Worm (Caenorhabditis elegans) whole organism, L1 larva: Measurements from ENCODE around the gene egl-27.

Source experiments
- C04F5.9 ChIP-seq: sonication (generic microtip); optimal IDR thresholded peaks from 2 replicates; lab custom pipeline; 2016; ENCODE audit warnings: missing genetic modification characterization, missing compliant biosample characterization
- C16A3.4 ChIP-seq: fragments of 150-350 bp; optimal IDR thresholded peaks from 2 replicates; lab custom pipeline; 2014; ENCODE audit warnings: missing biosample characterization, missing genetic modification characterization
- F16B12.6 ChIP-seq: fragments of 150-350 bp; optimal IDR thresholded peaks from 2 replicates; lab custom pipeline; 2014; ENCODE audit warnings: missing biosample characterization, missing genetic modification characterization
- Y116A8C.19 ChIP-seq: sonication (generic microtip); optimal IDR thresholded peaks from 2 replicates; lab custom pipeline; 2016; ENCODE audit warnings: missing compliant biosample characterization, missing genetic modification characterization, borderline replicate concordance
- aha-1 ChIP-seq: fragments of 150-350 bp; optimal IDR thresholded peaks from 2 replicates; lab custom pipeline; 2014; ENCODE audit warnings: missing biosample characterization, missing genetic modification characterization
- alr-1 ChIP-seq: fragments of 200-800 bp; sonication (Bioruptor generic); optimal IDR thresholded peaks from 2 replicates; lab custom pipeline; 2018; ENCODE audit warnings: borderline replicate concordance, mild to moderate bottlenecking, missing genetic modification characterization, missing compliant biosample characterization
- blmp-1 ChIP-seq: fragments of 150-350 bp; optimal IDR thresholded peaks from 2 replicates; lab custom pipeline; 2014; ENCODE audit warnings: missing biosample characterization, missing genetic modification characterization
- ceh-63 ChIP-seq: fragments of 200-800 bp; sonication (Bioruptor generic); optimal IDR thresholded peaks from 2 replicates; lab custom pipeline; 2018; ENCODE audit warnings: mild to moderate bottlenecking, missing genetic modification characterization, missing compliant biosample characterization
- ceh-8 ChIP-seq: fragments of 200-800 bp; sonication (Bioruptor generic); optimal IDR thresholded peaks from 2 replicates; lab custom pipeline; 2018; ENCODE audit warnings: mild to moderate bottlenecking, missing genetic modification characterization, moderate library complexity, missing compliant biosample characterization
- ceh-82 ChIP-seq, 3 experiments: fragments of 150-350 bp in 1 of 3; sonication (generic microtip) in 2 of 3; optimal IDR thresholded peaks; 2 replicates each; lab custom pipeline; 2014 to 2017; ENCODE audit warnings: missing biosample characterization in 3 of 3, missing genetic modification characterization in 3 of 3
- ceh-88 ChIP-seq: fragments of 200-800 bp; sonication (Bioruptor generic); IDR thresholded peaks from 2 replicates; pipeline ENCODE4 v1.3.6; 2022; ENCODE audit warnings: missing genetic modification characterization, missing compliant biosample characterization
- ces-1 ChIP-seq: fragments of 150-350 bp; optimal IDR thresholded peaks from 2 replicates; lab custom pipeline; 2014; ENCODE audit warnings: missing biosample characterization, missing genetic modification reagents, missing genetic modification characterization
- dpl-1 ChIP-seq, 3 experiments: fragments of 150-350 bp in 2 of 3; sonication (generic microtip) in 1 of 3; optimal IDR thresholded peaks; 2 replicates each; lab custom pipeline; 2014 to 2017; ENCODE audit warnings: missing biosample characterization in 3 of 3, missing genetic modification characterization in 3 of 3, missing genetic modification reagents in 3 of 3
- dsc-1 ChIP-seq: sonication (generic microtip); optimal IDR thresholded peaks from 2 replicates; lab custom pipeline; 2016; ENCODE audit warnings: mild to moderate bottlenecking, missing genetic modification characterization, missing compliant biosample characterization
- efl-1 ChIP-seq, 4 experiments: fragments of 150-350 bp; optimal IDR thresholded peaks in 3 of 4; peaks in 1 of 4; 1 replicate in 1 of 4; 2 replicates in 3 of 4; lab custom pipeline; 2014; ENCODE audit warnings: missing biosample characterization in 2 of 4, missing genetic modification characterization in 2 of 4, missing genetic modification reagents in 2 of 4
- efl-3 ChIP-seq: fragments of 200-800 bp; sonication (Bioruptor generic); optimal IDR thresholded peaks from 2 replicates; lab custom pipeline; 2018; ENCODE audit warnings: mild to moderate bottlenecking, missing genetic modification characterization, missing compliant biosample characterization
- egl-13 ChIP-seq: sonication (generic microtip); optimal IDR thresholded peaks from 2 replicates; lab custom pipeline; 2016; ENCODE audit warnings: missing genotype, missing genetic modification reagents, missing genetic modification characterization, missing compliant biosample characterization
- egl-27 ChIP-seq, 2 experiments: fragments of 150-350 bp in 1 of 2; sonication (generic microtip); optimal IDR thresholded peaks; 3 replicates each; lab custom pipeline; 2017 to 2018; ENCODE audit warnings: missing biosample characterization in 2 of 2, missing genetic modification characterization in 2 of 2, missing genetic modification reagents in 2 of 2
- elt-3 ChIP-seq, 6 experiments: fragments of 150-350 bp in 1 of 6; sonication (generic microtip); optimal IDR thresholded peaks; 2 replicates each; lab custom pipeline; 2017 to 2018; ENCODE audit warnings: missing biosample characterization in 6 of 6, missing genetic modification characterization in 6 of 6, inconsistent platforms in 1 of 6
- ets-5 ChIP-seq: fragments of 200-800 bp; sonication (Bioruptor generic); IDR thresholded peaks from 2 replicates; pipeline ENCODE4 v1.3.6; 2022; ENCODE audit warnings: missing genetic modification characterization, missing compliant biosample characterization
- grh-1 ChIP-seq: fragments of 200-800 bp; sonication (Bioruptor generic); IDR thresholded peaks from 2 replicates; pipeline ENCODE4 v1.3.6; 2022; ENCODE audit warnings: missing genetic modification reagents, missing genetic modification characterization, missing compliant biosample characterization
- hlh-4 ChIP-seq: sonication (generic microtip); optimal IDR thresholded peaks from 2 replicates; lab custom pipeline; 2016; ENCODE audit warnings: mild to moderate bottlenecking, missing genetic modification characterization, missing compliant biosample characterization
- irx-1 ChIP-seq: sonication (generic microtip); optimal IDR thresholded peaks from 2 replicates; lab custom pipeline; 2016; ENCODE audit warnings: missing genetic modification characterization, missing compliant biosample characterization
- isw-1 ChIP-seq: fragments of 200-800 bp; sonication (Bioruptor generic); IDR thresholded peaks from 2 replicates; pipeline ENCODE4 v1.3.6; 2022; ENCODE audit warnings: missing genetic modification characterization, missing compliant biosample characterization
- lin-14 ChIP-seq: fragments of 200-800 bp; sonication (Bioruptor generic); optimal IDR thresholded peaks from 2 replicates; lab custom pipeline; 2018; ENCODE audit warnings: mild to moderate bottlenecking, missing genetic modification characterization, moderate library complexity, missing compliant biosample characterization
- lin-35 ChIP-seq, 2 experiments: fragments of 150-350 bp; optimal IDR thresholded peaks; 2 replicates each; lab custom pipeline; 2014; ENCODE audit warnings: missing biosample characterization in 2 of 2, missing genetic modification characterization in 2 of 2, missing genetic modification reagents in 2 of 2
- lsy-2 ChIP-seq, 2 experiments: fragments of 150-350 bp; optimal IDR thresholded peaks; 2 replicates each; lab custom pipeline; 2014; ENCODE audit warnings: missing biosample characterization in 2 of 2, missing genetic modification characterization in 2 of 2
- mep-1 ChIP-seq: fragments of 150-350 bp; optimal IDR thresholded peaks from 2 replicates; lab custom pipeline; 2014; ENCODE audit warnings: missing biosample characterization, missing genetic modification characterization
- nhr-11 ChIP-seq: fragments of 150-350 bp; optimal IDR thresholded peaks from 2 replicates; lab custom pipeline; 2014; ENCODE audit warnings: missing biosample characterization, missing genetic modification characterization
- nhr-19 ChIP-seq: fragments of 200-800 bp; sonication (Bioruptor generic); conservative IDR thresholded peaks from 2 replicates; pipeline ENCODE4 v1.3.6; 2022; ENCODE audit warnings: missing genetic modification characterization, missing compliant biosample characterization
- nhr-20 ChIP-seq: sonication (generic microtip); optimal IDR thresholded peaks from 2 replicates; lab custom pipeline; 2016; ENCODE audit warnings: mild to moderate bottlenecking, missing genetic modification characterization, missing compliant biosample characterization
- nhr-237 ChIP-seq: fragments of 150-350 bp; optimal IDR thresholded peaks from 2 replicates; lab custom pipeline; 2014; ENCODE audit warnings: missing biosample characterization, missing genetic modification characterization
- nhr-28 ChIP-seq: fragments of 150-350 bp; optimal IDR thresholded peaks from 2 replicates; lab custom pipeline; 2014; ENCODE audit warnings: missing biosample characterization, missing genetic modification characterization
- nhr-47 ChIP-seq: sonication (generic microtip); optimal IDR thresholded peaks from 2 replicates; lab custom pipeline; 2016; ENCODE audit warnings: mild to moderate bottlenecking, missing genetic modification characterization, moderate library complexity, missing compliant biosample characterization
- nhr-76 ChIP-seq: sonication (generic microtip); optimal IDR thresholded peaks from 2 replicates; lab custom pipeline; 2017; ENCODE audit warnings: missing biosample characterization, missing genetic modification characterization
- nhr-85 ChIP-seq: sonication (generic microtip); peaks from one replicate; lab custom pipeline; 2016; ENCODE audit warnings: missing genetic modification characterization, inconsistent platforms, missing compliant biosample characterization
- nhr-90 ChIP-seq: sonication (generic microtip); optimal IDR thresholded peaks from 2 replicates; lab custom pipeline; 2016; ENCODE audit warnings: mild to moderate bottlenecking, missing genetic modification characterization, missing compliant biosample characterization; ENCODE audit not compliant: poor library complexity
- pqm-1 ChIP-seq: sonication (generic microtip); optimal IDR thresholded peaks from 3 replicates; lab custom pipeline; 2017; ENCODE audit warnings: missing biosample characterization, missing genetic modification characterization
- rnt-1 ChIP-seq: sonication (generic microtip); optimal IDR thresholded peaks from 2 replicates; lab custom pipeline; 2016; ENCODE audit warnings: mild to moderate bottlenecking, missing genetic modification characterization, moderate library complexity, missing compliant biosample characterization
- snpc-4 ChIP-seq: fragments of 150-350 bp; optimal IDR thresholded peaks from 2 replicates; lab custom pipeline; 2014; ENCODE audit warnings: missing biosample characterization, missing genetic modification characterization
- sptf-1 ChIP-seq: fragments of 150-350 bp; optimal IDR thresholded peaks from 2 replicates; lab custom pipeline; 2014; ENCODE audit warnings: missing biosample characterization, missing genetic modification characterization
- tlp-1 ChIP-seq: fragments of 150-350 bp; optimal IDR thresholded peaks from 2 replicates; lab custom pipeline; 2014; ENCODE audit warnings: missing biosample characterization, missing genetic modification characterization
- unc-130 ChIP-seq: fragments of 150-350 bp; optimal IDR thresholded peaks from 2 replicates; lab custom pipeline; 2017; ENCODE audit warnings: missing biosample characterization, missing genetic modification characterization, inconsistent platforms
- unc-98 ChIP-seq: fragments of 200-800 bp; sonication (Bioruptor generic); IDR thresholded peaks from 2 replicates; pipeline ENCODE4 v1.3.6; 2022; ENCODE audit warnings: missing genetic modification characterization, missing compliant biosample characterization
- xbp-1 ChIP-seq: sonication (generic microtip); optimal IDR thresholded peaks from 2 replicates; lab custom pipeline; 2016; ENCODE audit warnings: missing genetic modification characterization, missing compliant biosample characterization
- zag-1 ChIP-seq: fragments of 150-350 bp; optimal IDR thresholded peaks from 2 replicates; lab custom pipeline; 2014; ENCODE audit warnings: missing biosample characterization, missing genetic modification characterization
- zip-4 ChIP-seq: fragments of 200-800 bp; sonication (Bioruptor generic); optimal IDR thresholded peaks from 2 replicates; lab custom pipeline; 2018; ENCODE audit warnings: mild to moderate bottlenecking, missing genetic modification characterization, moderate library complexity, missing compliant biosample characterization
- ztf-11 ChIP-seq, 2 experiments: sonication (generic microtip); optimal IDR thresholded peaks; 2 replicates each; lab custom pipeline; 2016 to 2017; ENCODE audit warnings: missing genetic modification characterization in 2 of 2, missing biosample characterization in 1 of 2, missing compliant biosample characterization in 1 of 2
- ztf-4 ChIP-seq: fragments of 150-350 bp; optimal IDR thresholded peaks from 2 replicates; lab custom pipeline; 2014; ENCODE audit warnings: missing biosample characterization, missing genetic modification characterization

Gene egl-27

DNA sequence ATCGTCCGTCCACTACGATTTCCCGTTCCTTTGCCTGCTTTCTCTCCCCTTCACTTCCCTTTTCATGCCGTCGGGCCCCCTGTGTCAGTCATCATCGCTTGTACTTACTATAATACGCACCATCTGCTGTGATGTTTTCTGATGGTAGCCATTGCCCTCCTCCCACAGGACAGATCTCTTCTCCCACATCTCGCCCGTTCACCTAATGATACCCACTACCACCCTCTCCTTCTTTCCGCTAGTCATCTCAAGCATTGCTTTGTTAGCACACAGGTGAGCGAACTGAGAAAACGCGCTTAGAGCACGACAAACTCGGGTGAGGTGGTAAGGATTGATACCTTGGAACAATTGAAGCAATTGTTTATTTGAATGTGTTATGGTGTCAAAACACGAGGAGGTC lies 3.9 kb upstream of the egl-27 start:
- TF ChIP-seq Y116A8C.19 (tag; lab: Kevin White, UChicago): no peak
- TF ChIP-seq nhr-85 (tag; lab: Kevin White, UChicago): peak; percentile 74
- no peak for TF ChIP-seq dpl-1 (GFP tag; optimal IDR thresholded peaks at IDR 0.05; lab: Kevin White, UChicago)
- TF ChIP-seq unc-98 (GFP tag; lab: Robert Waterston, UW): no peak
- TF ChIP-seq nhr-19 (GFP tag; lab: Robert Waterston, UW): no peak
- TF ChIP-seq blmp-1: peak; percentile 72
- no peak for TF ChIP-seq nhr-237 (tag; lab: Kevin White, UChicago)
- no peak for TF ChIP-seq rnt-1 (tag; lab: Kevin White, UChicago)
- TF ChIP-seq isw-1: no peak
- TF ChIP-seq C04F5.9 (tag; lab: Kevin White, UChicago): no peak
- no peak for TF ChIP-seq grh-1
- TF ChIP-seq zip-4 (GFP tag; lab: Kevin White, UChicago): no peak
- no peak for TF ChIP-seq zag-1
- TF ChIP-seq efl-1 (optimal IDR thresholded peaks at IDR 0.05; lab: Kevin White, UChicago): no peak
- TF ChIP-seq efl-1 (GFP tag; optimal IDR thresholded peaks at IDR 0.05 in 1 of 2; lab: Kevin White, UChicago): peak in 1 of 2 experiments; percentile 16

DNA sequence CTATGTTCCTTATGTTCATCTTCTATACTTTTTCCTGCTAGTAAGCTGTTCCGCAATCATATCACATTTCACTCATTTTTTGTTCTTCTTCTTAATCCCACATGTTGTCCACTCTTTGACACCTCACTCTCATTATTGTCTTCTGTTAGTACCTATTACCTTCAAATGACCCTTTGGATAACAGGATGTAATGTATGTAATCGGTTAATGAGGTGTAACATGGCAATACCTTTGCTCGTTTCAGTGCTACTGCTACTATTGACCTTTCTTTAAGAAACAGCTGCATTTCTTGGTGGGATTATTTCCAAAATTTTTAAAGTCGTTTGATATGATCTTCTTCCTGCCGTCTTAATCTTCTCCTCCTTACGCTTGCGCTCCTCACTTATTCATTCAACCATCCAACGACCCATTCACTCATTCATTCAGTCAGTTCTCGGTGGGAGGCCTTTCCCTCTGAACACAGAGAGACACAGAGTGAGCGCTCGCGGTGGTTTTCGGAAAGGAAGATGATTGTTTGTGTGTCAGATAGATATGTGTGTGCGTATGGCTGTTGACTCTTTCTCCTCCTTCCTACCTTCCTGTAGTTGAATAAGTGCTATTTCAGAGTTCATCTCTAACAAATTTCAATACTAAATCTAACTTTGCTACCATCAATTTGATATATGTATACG lies 3.1 kb upstream of the egl-27 start:
- TF ChIP-seq dsc-1 (peak; percentile 21), ets-5 (no peak), ceh-82 (tag; optimal IDR thresholded peaks at IDR 0.05; lab: Kevin White, UChicago) (peak in 1 of 3 experiments; percentile 6), elt-3 (tag; optimal IDR thresholded peaks at IDR 0.05; lab: Kevin White, UChicago) (no peak), Y116A8C.19 (tag; lab: Kevin White, UChicago) (no peak), ceh-8 (GFP tag; lab: Kevin White, UChicago) (no peak), nhr-76 (tag; lab: Kevin White, UChicago) (no peak), egl-13 (tag; lab: Kevin White, UChicago) (no peak), nhr-11 (tag; lab: Kevin White, UChicago) (no peak), nhr-20 (no peak), alr-1 (tag; lab: Kevin White, UChicago) (no peak), tlp-1 (tag; lab: Kevin White, UChicago) (no peak), mep-1 (tag; lab: Kevin White, UChicago) (no peak), irx-1 (tag; lab: Kevin White, UChicago) (no peak), nhr-90 (no peak), sptf-1 (tag; lab: Kevin White, UChicago) (no peak), nhr-28 (no peak), aha-1 (no peak), nhr-237 (tag; lab: Kevin White, UChicago) (no peak), efl-1 (optimal IDR thresholded peaks at IDR 0.05; lab: Kevin White, UChicago) (no peak), efl-1 (GFP tag; optimal IDR thresholded peaks at IDR 0.05 in 1 of 2; lab: Kevin White, UChicago) (peak in 1 of 2 experiments; percentile 66), lin-35 (GFP tag; optimal IDR thresholded peaks at IDR 0.05; lab: Kevin White, UChicago) (no peak), hlh-4 (no peak), C16A3.4 (no peak), unc-130 (tag; lab: Kevin White, UChicago) (no peak), lsy-2 (tag; optimal IDR thresholded peaks at IDR 0.05; lab: Kevin White, UChicago) (no peak), efl-3 (no peak), ces-1 (GFP tag; lab: Kevin White, UChicago) (no peak), ceh-88 (GFP tag; lab: Robert Waterston, UW) (no peak), ztf-11 (tag; optimal IDR thresholded peaks at IDR 0.05; lab: Kevin White, UChicago) (no peak), nhr-47 (tag; lab: Kevin White, UChicago) (no peak), ceh-63 (GFP tag; lab: Kevin White, UChicago) (no peak), lin-14 (GFP tag; lab: Kevin White, UChicago) (peak; percentile 61), egl-27 (tag; optimal IDR thresholded peaks at IDR 0.05; lab: Kevin White, UChicago) (no peak), xbp-1 (tag; lab: Kevin White, UChicago) (no peak), nhr-19 (GFP tag; lab: Robert Waterston, UW) (no peak), F16B12.6 (tag; lab: Kevin White, UChicago) (no peak), rnt-1 (tag; lab: Kevin White, UChicago) (peak; percentile 6), isw-1 (no peak), blmp-1 (peak; percentile 32), snpc-4 (tag; lab: Kevin White, UChicago) (no peak), C04F5.9 (tag; lab: Kevin White, UChicago) (no peak), ztf-4 (tag; lab: Kevin White, UChicago) (no peak), pqm-1 (no peak)
